Worm (Caenorhabditis elegans) whole organism, L4 larva: Measurements from ENCODE around the gene str-84.

Experiments used
- ceh-28 ChIP-seq: fragments of 150-350 bp; optimal IDR thresholded peaks from 2 replicates; lab custom pipeline; 2014; ENCODE audit warnings: missing biosample characterization, missing genetic modification reagents, missing genetic modification characterization
- skn-1 ChIP-seq: fragments of 150-350 bp; optimal IDR thresholded peaks from 2 replicates; lab custom pipeline; 2014; ENCODE audit warnings: missing biosample characterization, missing genetic modification characterization
- snpc-4 ChIP-seq: fragments of 150-350 bp; optimal IDR thresholded peaks from 2 replicates; lab custom pipeline; 2014; ENCODE audit warnings: missing biosample characterization, missing genetic modification characterization

DNA sequence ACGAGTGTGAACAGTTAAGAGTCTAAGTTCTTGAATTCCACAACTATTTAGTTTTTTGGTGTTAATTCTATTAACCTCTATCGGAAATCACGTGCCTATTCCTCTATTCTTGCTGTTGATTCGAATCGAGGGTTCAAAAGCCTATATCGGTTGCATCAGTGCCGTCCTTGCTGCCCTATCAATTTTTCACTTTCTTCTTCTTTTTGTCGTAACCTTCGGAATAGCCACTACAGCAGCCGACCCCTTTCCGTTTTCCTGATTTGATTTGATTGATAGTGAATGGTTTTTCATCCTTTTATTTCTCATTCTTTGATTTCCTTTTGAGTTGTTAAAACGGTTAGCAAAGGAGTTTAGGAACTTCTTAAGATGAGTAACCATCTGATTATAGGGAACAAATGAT is 13.5 kb upstream of the str-84 start:
- no peak for TF ChIP-seq snpc-4 (tag; lab: Kevin White, UChicago)
- TF ChIP-seq skn-1 (tag; lab: Kevin White, UChicago) = no peak
- TF ChIP-seq ceh-28 (tag; lab: Kevin White, UChicago) = no peak
